Fruit fly (Drosophila melanogaster): Measurements from ENCODE around the gene eIF4G1.

- TF ChIP-seq bab1 (GFP tag; optimal IDR thresholded peaks at IDR 0.05) (no peak), CG5204 (GFP tag; optimal IDR thresholded peaks at IDR 0.05) (no peak), Crg-1 (GFP tag; optimal IDR thresholded peaks at IDR 0.05) (no peak), CG33017 (tag; optimal IDR thresholded peaks at IDR 0.05) (no peak), cic (GFP tag; optimal IDR thresholded peaks at IDR 0.05) (no peak), CG14711 (tag; optimal IDR thresholded peaks at IDR 0.05) (peak; percentile 19), ovo (GFP tag; optimal IDR thresholded peaks at IDR 0.05) (no peak), kay (GFP tag; ENCODE audit: borderline replicate concordance) (peak; percentile 27), CG7101 (tag; optimal IDR thresholded peaks at IDR 0.05) (no peak), CG1620 (GFP tag; optimal IDR thresholded peaks at IDR 0.05) (no peak), CG12768 (GFP tag; optimal IDR thresholded peaks at IDR 0.05) (no peak)
Measured at dm6 chr4:879061-879708, 51.3 kb downstream of the eIF4G1 start.
